Worm (Caenorhabditis elegans) whole organism, young adult: ENCODE results near the gene sam-4.

Experiments
- B0019.2 ChIP-seq: fragments of 200-800 bp; sonication (Bioruptor generic); conservative IDR thresholded peaks from 2 replicates; pipeline ENCODE4 v1.3.6; 2022; ENCODE audit warnings: missing genetic modification reagents, missing genetic modification characterization, missing compliant biosample characterization
- B0261.1 ChIP-seq: sonication (generic microtip); optimal IDR thresholded peaks from 2 replicates; lab custom pipeline; 2016; ENCODE audit warnings: mild to moderate bottlenecking, missing genetic modification characterization, moderate library complexity, missing compliant biosample characterization
- F52B5.7 ChIP-seq: sonication (generic microtip); optimal IDR thresholded peaks from 2 replicates; lab custom pipeline; 2016; ENCODE audit warnings: mild to moderate bottlenecking, missing genetic modification characterization, missing compliant biosample characterization
- K12H6.12 ChIP-seq: fragments of 200-800 bp; sonication (Bioruptor generic); optimal IDR thresholded peaks from 2 replicates; lab custom pipeline; 2018; ENCODE audit warnings: mild to moderate bottlenecking, missing genetic modification characterization, missing compliant biosample characterization
- Y53F4B.3 ChIP-seq: fragments of 200-800 bp; sonication (Bioruptor generic); IDR thresholded peaks from 2 replicates; pipeline ENCODE4 v1.3.6; 2022; ENCODE audit warnings: missing genetic modification reagents, missing genetic modification characterization, missing compliant biosample characterization
- ZK185.1 ChIP-seq: sonication (generic microtip); optimal IDR thresholded peaks from 2 replicates; lab custom pipeline; 2016; ENCODE audit warnings: mild to moderate bottlenecking, missing genetic modification characterization, missing compliant biosample characterization; ENCODE audit not compliant: poor library complexity, severe bottlenecking
- akir-1 ChIP-seq: fragments of 200-800 bp; sonication (Bioruptor generic); optimal IDR thresholded peaks from 2 replicates; lab custom pipeline; 2018; ENCODE audit warnings: mild to moderate bottlenecking, missing genetic modification characterization, moderate library complexity, missing compliant biosample characterization
- aptf-3 ChIP-seq: fragments of 200-800 bp; sonication (Bioruptor generic); IDR thresholded peaks from 2 replicates; pipeline ENCODE4 v1.3.6; 2022; ENCODE audit warnings: missing genetic modification characterization, missing compliant biosample characterization
- atf-7 ChIP-seq: sonication (generic microtip); optimal IDR thresholded peaks from 2 replicates; lab custom pipeline; 2017; ENCODE audit warnings: mild to moderate bottlenecking, missing genetic modification characterization, missing compliant biosample characterization
- attf-3 ChIP-seq: fragments of 200-800 bp; sonication (Bioruptor generic); conservative IDR thresholded peaks from 2 replicates; pipeline ENCODE4 v1.3.6; 2022; ENCODE audit warnings: missing genetic modification reagents, missing genetic modification characterization, missing compliant biosample characterization
- attf-5 ChIP-seq: fragments of 200-800 bp; sonication (Bioruptor generic); optimal IDR thresholded peaks from 2 replicates; lab custom pipeline; 2018; ENCODE audit warnings: mild to moderate bottlenecking, missing genetic modification characterization, missing compliant biosample characterization
- ccch-3 ChIP-seq: fragments of 200-800 bp; sonication (Bioruptor generic); optimal IDR thresholded peaks from 2 replicates; lab custom pipeline; 2018; ENCODE audit warnings: mild to moderate bottlenecking, missing genetic modification characterization, missing compliant biosample characterization
- ceh-100 ChIP-seq: fragments of 200-800 bp; sonication (Bioruptor generic); IDR thresholded peaks from 2 replicates; pipeline ENCODE4 v1.3.6; 2022; ENCODE audit warnings: missing genetic modification reagents, missing genetic modification characterization, missing compliant biosample characterization
- ceh-91 ChIP-seq: fragments of 200-800 bp; sonication (Bioruptor generic); IDR thresholded peaks from 2 replicates; pipeline ENCODE4 v1.3.6; 2022; ENCODE audit warnings: missing genetic modification reagents, missing genetic modification characterization, missing compliant biosample characterization
- chd-7 ChIP-seq: sonication (generic microtip); optimal IDR thresholded peaks from 2 replicates; lab custom pipeline; 2016; ENCODE audit warnings: mild to moderate bottlenecking, missing genetic modification characterization, moderate library complexity, missing compliant biosample characterization
- dox-1 ChIP-seq: fragments of 200-800 bp; sonication (Bioruptor generic); IDR thresholded peaks from 2 replicates; pipeline ENCODE4 v1.3.6; 2022; ENCODE audit warnings: missing genetic modification reagents, missing genetic modification characterization, missing compliant biosample characterization
- dpl-1 ChIP-seq: fragments of 150-350 bp; optimal IDR thresholded peaks from 2 replicates; lab custom pipeline; 2014; ENCODE audit warnings: missing biosample characterization, missing genetic modification reagents, missing genetic modification characterization
- efl-1 ChIP-seq: fragments of 150-350 bp; optimal IDR thresholded peaks from 2 replicates; lab custom pipeline; 2014; ENCODE audit warnings: missing biosample characterization, missing genetic modification reagents, missing genetic modification characterization
- egl-44 ChIP-seq: fragments of 200-800 bp; sonication (Bioruptor generic); IDR thresholded peaks from 2 replicates; pipeline ENCODE4 v1.3.6; 2022; ENCODE audit warnings: missing genetic modification reagents, missing genetic modification characterization, missing compliant biosample characterization
- egrh-3 ChIP-seq: fragments of 200-800 bp; sonication (Bioruptor generic); IDR thresholded peaks from 2 replicates; pipeline ENCODE4 v1.3.6; 2022; ENCODE audit warnings: missing genetic modification reagents, missing genetic modification characterization, missing compliant biosample characterization
- hlh-12 ChIP-seq: sonication (generic microtip); optimal IDR thresholded peaks from 2 replicates; lab custom pipeline; 2016; ENCODE audit warnings: missing genetic modification characterization, missing compliant biosample characterization
- hrde-1 ChIP-seq: sonication (generic microtip); optimal IDR thresholded peaks from 2 replicates; lab custom pipeline; 2016; ENCODE audit warnings: missing genetic modification characterization, mild to moderate bottlenecking, missing compliant biosample characterization, moderate library complexity, missing genotype, missing genetic modification reagents, borderline replicate concordance
- lag-1 ChIP-seq: fragments of 200-800 bp; sonication (Bioruptor generic); IDR thresholded peaks from 2 replicates; pipeline ENCODE4 v1.3.6; 2022; ENCODE audit warnings: missing genetic modification reagents, missing genetic modification characterization, missing compliant biosample characterization
- let-526 ChIP-seq: fragments of 200-800 bp; sonication (Bioruptor generic); IDR thresholded peaks from 2 replicates; pipeline ENCODE4 v1.3.6; 2022; ENCODE audit warnings: missing genetic modification reagents, missing genetic modification characterization, missing compliant biosample characterization
- lin-26 ChIP-seq: fragments of 200-800 bp; sonication (Bioruptor generic); IDR thresholded peaks from 2 replicates; pipeline ENCODE4 v1.3.6; 2022; ENCODE audit warnings: missing genetic modification reagents, missing genetic modification characterization, missing compliant biosample characterization
- lin-40 ChIP-seq: sonication (generic microtip); optimal IDR thresholded peaks from 2 replicates; lab custom pipeline; 2016; ENCODE audit warnings: missing genetic modification characterization, mild to moderate bottlenecking, missing compliant biosample characterization, missing genotype, missing genetic modification reagents
- lir-1 ChIP-seq: fragments of 200-800 bp; sonication (Bioruptor generic); conservative IDR thresholded peaks from 2 replicates; pipeline ENCODE4 v1.3.6; 2022; ENCODE audit warnings: missing genetic modification reagents, missing genetic modification characterization, missing compliant biosample characterization
- madf-3 ChIP-seq: fragments of 200-800 bp; sonication (Bioruptor generic); IDR thresholded peaks from 2 replicates; pipeline ENCODE4 v1.3.6; 2022; ENCODE audit warnings: missing genetic modification reagents, missing genetic modification characterization, missing compliant biosample characterization
- mcd-1 ChIP-seq: fragments of 200-800 bp; sonication (Bioruptor generic); IDR thresholded peaks from 2 replicates; pipeline ENCODE4 v1.3.6; 2022; ENCODE audit warnings: missing genetic modification reagents, missing genetic modification characterization, missing compliant biosample characterization
- mel-28 ChIP-seq: sonication (generic microtip); optimal IDR thresholded peaks from 2 replicates; lab custom pipeline; 2016; ENCODE audit warnings: borderline replicate concordance, mild to moderate bottlenecking, missing genetic modification characterization, missing compliant biosample characterization
- nfya-2 ChIP-seq: fragments of 200-800 bp; sonication (Bioruptor generic); IDR thresholded peaks from 2 replicates; pipeline ENCODE4 v1.3.6; 2022; ENCODE audit warnings: missing genetic modification reagents, missing genetic modification characterization, missing compliant biosample characterization
- nfyb-1 ChIP-seq: fragments of 200-800 bp; sonication (Bioruptor generic); IDR thresholded peaks from 2 replicates; pipeline ENCODE4 v1.3.6; 2022; ENCODE audit warnings: missing genetic modification reagents, missing genetic modification characterization, missing compliant biosample characterization
- nhr-120 ChIP-seq: fragments of 200-800 bp; sonication (Bioruptor generic); IDR thresholded peaks from 2 replicates; pipeline ENCODE4 v1.3.6; 2022; ENCODE audit warnings: missing genetic modification characterization, missing compliant biosample characterization
- nhr-80 ChIP-seq: sonication (generic microtip); optimal IDR thresholded peaks from 2 replicates; lab custom pipeline; 2016; ENCODE audit warnings: missing genetic modification characterization, missing compliant biosample characterization
- rcor-1 ChIP-seq: fragments of 200-800 bp; sonication (Bioruptor generic); IDR thresholded peaks from 2 replicates; pipeline ENCODE4 v1.3.6; 2022; ENCODE audit warnings: missing genetic modification reagents, missing genetic modification characterization, missing compliant biosample characterization
- rec-8 ChIP-seq, 2 experiments: sonication (generic microtip); optimal IDR thresholded peaks; 2 replicates each; lab custom pipeline; 2016; ENCODE audit warnings: mild to moderate bottlenecking in 2 of 2, missing genetic modification characterization in 2 of 2, missing genetic modification reagents in 2 of 2, missing genotype in 2 of 2, missing biosample characterization in 1 of 2, missing compliant biosample characterization in 1 of 2, moderate library complexity in 1 of 2
- rpc-1 ChIP-seq, 2 experiments: fragments of 150-350 bp in 1 of 2; sonication (generic microtip) in 1 of 2; optimal IDR thresholded peaks; 2 replicates each; lab custom pipeline; 2014 to 2018; ENCODE audit warnings: missing biosample characterization in 1 of 2, missing genetic modification characterization in 1 of 2, missing genetic modification reagents in 1 of 2, missing genotype in 1 of 2
- sdz-38 ChIP-seq: sonication (generic microtip); optimal IDR thresholded peaks from 2 replicates; lab custom pipeline; 2016; ENCODE audit warnings: missing genotype, missing genetic modification characterization, missing compliant biosample characterization
- snpc-4 ChIP-seq, 5 experiments: fragments of 150-350 bp in 1 of 5; sonication (generic microtip) in 4 of 5; optimal IDR thresholded peaks; 2 replicates each; lab custom pipeline; 2014 to 2018; ENCODE audit warnings: missing genetic modification characterization in 5 of 5, missing biosample characterization in 3 of 5, antibody characterized with exemption in 2 of 5, mild to moderate bottlenecking in 2 of 5, missing compliant biosample characterization in 2 of 5, missing genotype in 2 of 5, moderate library complexity in 2 of 5, missing genetic modification reagents in 1 of 5
- sptf-2 ChIP-seq: fragments of 200-800 bp; sonication (Bioruptor generic); optimal IDR thresholded peaks from 2 replicates; lab custom pipeline; 2018; ENCODE audit warnings: mild to moderate bottlenecking, missing genetic modification characterization, missing compliant biosample characterization
- tbp1 ChIP-seq: fragments of 200-800 bp; sonication (Bioruptor generic); optimal IDR thresholded peaks from 2 replicates; lab custom pipeline; 2018; ENCODE audit warnings: mild to moderate bottlenecking, missing genetic modification characterization, missing compliant biosample characterization
- unc-130 ChIP-seq: sonication (generic microtip); optimal IDR thresholded peaks from 2 replicates; lab custom pipeline; 2016; ENCODE audit warnings: missing genetic modification reagents, missing genetic modification characterization, missing compliant biosample characterization
- xnd-1 ChIP-seq: sonication (generic microtip); optimal IDR thresholded peaks from 2 replicates; lab custom pipeline; 2016; ENCODE audit warnings: missing genotype, missing genetic modification reagents, missing genetic modification characterization, missing compliant biosample characterization
- ztf-18 ChIP-seq: sonication (generic microtip); optimal IDR thresholded peaks from 2 replicates; lab custom pipeline; 2016; ENCODE audit warnings: missing genotype, mild to moderate bottlenecking, missing genetic modification characterization, missing compliant biosample characterization
- ztf-28 ChIP-seq: fragments of 200-800 bp; sonication (Bioruptor generic); IDR thresholded peaks from 2 replicates; pipeline ENCODE4 v1.3.6; 2022; ENCODE audit warnings: missing genetic modification reagents, missing genetic modification characterization, missing compliant biosample characterization
- ztf-6 ChIP-seq: fragments of 200-800 bp; sonication (Bioruptor generic); IDR thresholded peaks from 2 replicates; pipeline ENCODE4 v1.3.6; 2022; ENCODE audit warnings: missing genetic modification reagents, missing genetic modification characterization, missing compliant biosample characterization

Gene sam-4

DNA sequence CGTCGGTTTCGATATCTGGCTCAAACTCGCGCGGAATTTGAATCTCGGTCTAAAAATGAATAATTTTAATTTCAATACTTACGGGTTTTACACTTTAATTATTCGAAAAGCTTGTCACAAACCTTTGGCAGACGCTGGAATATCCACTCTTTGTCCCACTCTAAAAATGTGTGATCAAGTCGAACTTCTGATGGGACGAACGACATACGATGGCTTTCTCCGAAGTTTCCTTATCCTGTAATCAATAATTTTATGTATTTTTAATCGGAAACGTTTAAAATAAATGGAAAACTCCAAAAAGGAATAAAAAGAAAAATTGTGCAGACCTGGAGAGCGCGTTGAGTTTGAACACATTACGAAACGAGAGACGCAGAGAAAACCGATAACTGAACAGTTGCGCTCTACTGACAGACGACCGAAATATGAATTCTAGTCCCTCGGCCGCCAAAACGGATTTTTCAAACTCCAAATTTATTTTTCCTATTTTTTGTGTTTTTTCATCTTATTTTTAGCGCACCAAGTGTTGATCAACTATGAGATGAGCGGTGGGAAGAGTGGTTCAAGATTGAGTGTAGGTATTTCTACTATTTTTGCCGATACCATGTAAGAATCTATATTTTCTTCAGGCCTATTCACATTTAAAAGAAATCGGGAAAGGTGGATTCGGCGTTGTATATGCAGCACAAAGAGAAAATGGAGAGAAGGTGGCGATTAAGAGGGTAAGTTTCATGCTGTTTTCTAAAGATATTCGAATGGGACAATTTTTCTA, at the start of gene sam-4, which contains the start of the genes F59E12.17 and zyg-1:
Gene sam-4, minus strand, starts transcription at position 51 of the 769 bp plus-strand sequence.
Gene F59E12.17, minus strand, starts transcription at position 235 of the 769 bp plus-strand sequence.
Gene zyg-1, plus strand, starts transcription at position 513 of the 769 bp plus-strand sequence.
- TF ChIP-seq B0019.2 (GFP tag; lab: Robert Waterston, UW) (peak; percentile 73), mcd-1 (GFP tag; lab: Robert Waterston, UW) (peak; percentile 85), K12H6.12 (tag; lab: Kevin White, UChicago) (peak; percentile 31), rcor-1 (GFP tag; lab: Robert Waterston, UW) (peak; percentile 13; the same call in 1 of the 2 replicates), nfya-2 (GFP tag; lab: Robert Waterston, UW) (no peak), tbp1 (GFP tag; lab: Kevin White, UChicago) (peak; percentile 48), atf-7 (tag; lab: Kevin White, UChicago) (no peak), rpc-1 (optimal IDR thresholded peaks at IDR 0.05; lab: Kevin White, UChicago) (no peak), rpc-1 (tag; optimal IDR thresholded peaks at IDR 0.05; lab: Kevin White, UChicago) (no peak), let-526 (GFP tag; lab: Robert Waterston, UW) (0 out of 2 replicates have a peak, but pooled peaks have one; percentile 35), unc-130 (peak; percentile 67), hlh-12 (tag; lab: Kevin White, UChicago) (no peak), snpc-4 (GFP tag; optimal IDR thresholded peaks at IDR 0.05; lab: Kevin White, UChicago) (no peak), snpc-4 (tag; optimal IDR thresholded peaks at IDR 0.05; lab: Kevin White, UChicago) (peak; percentile 13 to 46 (median 32)), ceh-91 (GFP tag; lab: Robert Waterston, UW) (peak; percentile 58; the same call in 1 of the 2 replicates), ztf-18 (peak; percentile 39), mel-28 (tag; lab: Kevin White, UChicago) (no peak), nhr-120 (GFP tag; lab: Robert Waterston, UW) (no peak), egl-44 (0 out of 2 replicates have a peak, but pooled peaks have one; percentile 23), rec-8 (tag; optimal IDR thresholded peaks at IDR 0.05; lab: Kevin White, UChicago) (no peak), lir-1 (GFP tag; lab: Robert Waterston, UW) (0 out of 2 replicates have a peak, but pooled peaks have one; percentile 8), F52B5.7 (tag; lab: Kevin White, UChicago) (no peak), nfyb-1 (peak; percentile 38; the same call in 1 of the 2 replicates), sdz-38 (no peak), chd-7 (tag; lab: Kevin White, UChicago) (no peak), dox-1 (GFP tag; lab: Robert Waterston, UW) (peak; percentile 91), sptf-2 (GFP tag; lab: Kevin White, UChicago) (no peak), dpl-1 (GFP tag; lab: Kevin White, UChicago) (peak; percentile 42), attf-3 (GFP tag; lab: Robert Waterston, UW) (peak; percentile 53), aptf-3 (GFP tag; lab: Robert Waterston, UW) (no peak), hrde-1 (tag; lab: Kevin White, UChicago) (no peak), B0261.1 (no peak), lag-1 (no peak), madf-3 (GFP tag; lab: Robert Waterston, UW) (peak; percentile 67; the same call in 1 of the 2 replicates), ccch-3 (GFP tag; lab: Kevin White, UChicago) (no peak), lin-40 (tag; lab: Kevin White, UChicago) (no peak), xnd-1 (tag; lab: Kevin White, UChicago) (peak; percentile 1), ZK185.1 (tag; lab: Kevin White, UChicago) (peak; percentile 46), egrh-3 (GFP tag; lab: Robert Waterston, UW) (peak; percentile 53), Y53F4B.3 (GFP tag; lab: Robert Waterston, UW) (no peak), akir-1 (no peak), ceh-100 (GFP tag; lab: Robert Waterston, UW) (peak; percentile 22; the same call in 1 of the 2 replicates), attf-5 (GFP tag; lab: Kevin White, UChicago) (peak; percentile 85), nhr-80 (tag; lab: Kevin White, UChicago) (peak; percentile 4), efl-1 (GFP tag; lab: Kevin White, UChicago) (peak; percentile 76), lin-26 (no peak), ztf-28 (GFP tag; lab: Robert Waterston, UW) (peak; percentile 80; the same call in 1 of the 2 replicates), ztf-6 (GFP tag; lab: Robert Waterston, UW) (no peak)
